Worm (Caenorhabditis elegans) whole organism, mixed stage, embryonic: Measurements from ENCODE around the gene H01G02.1.

Experiments
- blmp-1 ChIP-seq: fragments of 150-350 bp; optimal IDR thresholded peaks from 2 replicates; lab custom pipeline; 2014; ENCODE audit warnings: missing biosample characterization, missing genetic modification characterization
- drap-1 ChIP-seq: fragments of 200-800 bp; sonication (Bioruptor generic); optimal IDR thresholded peaks from 3 replicates; lab custom pipeline; 2018; ENCODE audit warnings: mild to moderate bottlenecking, missing genetic modification characterization, missing compliant biosample characterization
- mab-5 ChIP-seq: fragments of 150-350 bp; optimal IDR thresholded peaks from 2 replicates; lab custom pipeline; 2014; ENCODE audit warnings: missing biosample characterization, missing genetic modification characterization
- nhr-76 ChIP-seq: sonication (generic microtip); optimal IDR thresholded peaks from 2 replicates; lab custom pipeline; 2017; ENCODE audit warnings: missing biosample characterization, missing genetic modification characterization
- snpc-4 ChIP-seq: fragments of 150-350 bp; optimal IDR thresholded peaks from 2 replicates; lab custom pipeline; 2014; ENCODE audit warnings: missing biosample characterization, missing genetic modification characterization
- ztf-11 ChIP-seq: fragments of 150-350 bp; optimal IDR thresholded peaks from 2 replicates; lab custom pipeline; 2014; ENCODE audit warnings: missing biosample characterization, missing genetic modification characterization

ce11 chrIV:11796818-11797217 lies 7.1 kb downstream of the H01G02.1 start:
- TF ChIP-seq nhr-76: no peak
- no peak for TF ChIP-seq blmp-1 (tag; lab: Kevin White, UChicago)
- TF ChIP-seq snpc-4 (tag; lab: Kevin White, UChicago): no peak
- no peak for TF ChIP-seq ztf-11 (tag; lab: Kevin White, UChicago)
- TF ChIP-seq mab-5: no peak
- TF ChIP-seq drap-1 (GFP tag; lab: Kevin White, UChicago): no peak
